Worm (Caenorhabditis elegans): ENCODE measurements around the gene pgp-3.

ce11 chrX:11386903-11387302, 34.9 kb downstream of the pgp-3 start:
- TF ChIP-seq nhr-11 (tag; optimal IDR thresholded peaks at IDR 0.05) = no peak
- no peak for TF ChIP-seq R02D3.7 (tag; optimal IDR thresholded peaks at IDR 0.05)
